Fruit fly (Drosophila melanogaster) whole organism: ENCODE results near the gene Lcp65Af.
"Not testable (repeated sequence)": the region's sequence is repeated elsewhere in the genome, so short reads cannot be mapped to it uniquely, and the experiment has no call there.

Experiments used
- CG8478 ChIP-seq: fragments of >200 bp; optimal IDR thresholded peaks from 2 replicates; lab custom pipeline; 2018; ENCODE audit warnings: inconsistent platforms
- Dll ChIP-seq: fragments of >200 bp; optimal IDR thresholded peaks from 2 replicates; lab custom pipeline; 2017
- EcR ChIP-seq, 2 experiments: fragments of >200 bp; optimal IDR thresholded peaks; 2 replicates each; lab custom pipeline; 2017; ENCODE audit warnings: missing biosample characterization in 2 of 2, missing genetic modification characterization in 2 of 2, missing genetic modification reagents in 2 of 2
- pan ChIP-seq: fragments of >200 bp; optimal IDR thresholded peaks from 2 replicates; lab custom pipeline; 2017
- psq ChIP-seq: fragments of >200 bp; optimal IDR thresholded peaks from 2 replicates; lab custom pipeline; 2017
- usp ChIP-seq: fragments of >200 bp; optimal IDR thresholded peaks from 2 replicates; lab custom pipeline; 2017; ENCODE audit warnings: missing biosample characterization, missing genetic modification characterization, mixed read lengths

Gene Lcp65Af

DNA sequence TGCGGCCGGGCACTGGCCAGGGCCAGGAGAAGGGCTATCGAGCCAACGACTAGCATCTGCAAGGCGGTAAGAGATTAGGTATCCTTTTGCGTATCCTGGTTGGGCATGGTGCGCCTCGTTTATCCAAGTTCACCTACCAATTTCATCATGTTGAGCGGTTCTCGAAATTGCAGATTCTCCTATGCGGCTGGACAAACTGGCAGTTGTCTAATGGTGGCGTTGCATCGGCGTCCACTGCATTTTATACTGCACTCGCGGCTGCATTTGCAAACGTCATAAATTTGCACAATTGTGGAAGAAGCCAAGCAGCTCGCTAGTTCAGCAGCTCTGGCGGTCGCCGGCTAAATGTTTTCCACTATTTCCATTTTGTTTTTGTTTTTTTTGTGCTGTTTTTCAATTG lies 15.9 kb upstream of the Lcp65Af start, which contains the start of gene Acp65Aa:
TSS of gene Acp65Aa (minus strand) at position 215 of the 400 bp plus-strand sequence.
- TF ChIP-seq EcR (GFP tag; optimal IDR thresholded peaks at IDR 0.05; lab: Kevin White, UChicago) (no peak), Dll (lab: Kevin White, UChicago) (no peak), usp (GFP tag; lab: Kevin White, UChicago) (no peak), psq (lab: Kevin White, UChicago) (no peak), pan (no peak), CG8478 (lab: Kevin White, UChicago) (no peak)

- not testable (repeated sequence) for TF ChIP-seq usp (GFP tag; lab: Kevin White, UChicago); psq (lab: Kevin White, UChicago); CG8478 (lab: Kevin White, UChicago)
These were observed 14.3 kb upstream of the Lcp65Af start, which contains the start of the genes Cpr65Ax2 and Lcp65Aa for dm6 chr3L:6150757-6151354. Gene Cpr65Ax2, minus strand, starts transcription at chr3L:6150857. Gene Lcp65Aa, plus strand, starts transcription at chr3L:6151304.

DNA sequence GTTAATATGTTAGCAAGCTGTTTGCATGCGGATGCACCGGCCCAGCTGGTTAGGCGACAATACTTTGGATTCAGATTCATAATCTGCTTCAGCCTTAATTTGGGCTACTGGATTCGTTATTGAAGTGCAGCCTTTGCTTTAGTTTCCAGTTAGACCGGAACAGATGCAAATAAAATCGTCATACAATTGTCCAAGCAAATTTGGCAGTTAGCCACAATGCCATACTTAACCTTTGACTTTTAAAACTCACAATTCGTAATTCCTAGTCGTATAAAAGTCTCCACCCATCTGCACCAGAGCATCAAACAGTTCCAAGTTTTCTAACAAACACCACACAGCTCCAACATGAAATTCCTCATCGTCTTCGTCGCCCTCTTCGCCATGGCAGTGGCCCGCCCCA lies 12.7 kb upstream of the Lcp65Af start, which contains the start of gene Lcp65Ab1:
TSS of gene Lcp65Ab1 (plus strand) at position 301 of the 400 bp plus-strand sequence.
- not testable (repeated sequence) for TF ChIP-seq usp (GFP tag; lab: Kevin White, UChicago); Dll (lab: Kevin White, UChicago); EcR (GFP tag; optimal IDR thresholded peaks at IDR 0.05; lab: Kevin White, UChicago)

DNA sequence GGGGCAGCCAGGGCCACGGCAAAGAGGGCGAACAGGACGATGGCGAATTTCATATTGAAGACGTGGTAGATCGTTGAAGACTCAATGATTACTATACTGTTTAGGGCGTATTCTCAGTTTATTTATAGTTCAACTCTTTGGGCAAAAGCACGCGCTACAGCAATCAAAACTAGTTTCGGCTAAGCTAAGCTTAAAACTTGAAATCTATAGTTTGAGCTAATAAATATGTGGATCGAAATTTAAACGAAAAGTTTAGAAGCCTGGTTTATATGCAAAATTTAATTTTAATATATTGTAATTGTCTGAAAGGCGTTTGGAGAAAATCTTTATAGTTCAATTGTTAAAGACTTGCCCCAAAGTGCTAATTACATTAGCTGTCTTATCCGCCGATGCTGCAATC lies 11.3 kb upstream of the Lcp65Af start, which contains the start of gene Cpr65Ax1:
TSS of gene Cpr65Ax1 (minus strand) at position 101 of the 400 bp plus-strand sequence.
- not testable (repeated sequence) for TF ChIP-seq EcR (GFP tag; optimal IDR thresholded peaks at IDR 0.05; lab: Kevin White, UChicago); CG8478 (lab: Kevin White, UChicago); pan

DNA sequence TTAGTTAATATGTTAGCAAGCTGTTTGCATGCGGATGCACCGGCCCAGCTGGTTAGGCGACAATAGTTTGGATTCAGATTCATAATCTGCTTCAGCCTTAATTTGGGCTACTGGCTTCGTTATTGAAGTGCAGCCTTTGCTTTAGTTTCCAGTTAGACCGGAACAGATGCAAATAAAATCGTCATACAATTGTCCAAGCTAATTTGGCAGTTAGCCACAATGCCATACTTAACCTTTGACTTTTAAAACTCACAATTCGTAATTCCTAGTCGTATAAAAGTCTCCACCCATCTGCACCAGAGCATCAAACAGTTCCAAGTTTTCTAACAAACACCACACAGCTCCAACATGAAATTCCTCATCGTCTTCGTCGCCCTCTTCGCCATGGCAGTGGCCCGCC lies 9.8 kb upstream of the Lcp65Af start, which contains the start of gene Lcp65Ab2:
TSS of gene Lcp65Ab2 (plus strand) at position 301 of the 400 bp plus-strand sequence.
- TF ChIP-seq pan; EcR (GFP tag; optimal IDR thresholded peaks at IDR 0.05; lab: Kevin White, UChicago); CG8478 (lab: Kevin White, UChicago): not testable (repeated sequence)

DNA sequence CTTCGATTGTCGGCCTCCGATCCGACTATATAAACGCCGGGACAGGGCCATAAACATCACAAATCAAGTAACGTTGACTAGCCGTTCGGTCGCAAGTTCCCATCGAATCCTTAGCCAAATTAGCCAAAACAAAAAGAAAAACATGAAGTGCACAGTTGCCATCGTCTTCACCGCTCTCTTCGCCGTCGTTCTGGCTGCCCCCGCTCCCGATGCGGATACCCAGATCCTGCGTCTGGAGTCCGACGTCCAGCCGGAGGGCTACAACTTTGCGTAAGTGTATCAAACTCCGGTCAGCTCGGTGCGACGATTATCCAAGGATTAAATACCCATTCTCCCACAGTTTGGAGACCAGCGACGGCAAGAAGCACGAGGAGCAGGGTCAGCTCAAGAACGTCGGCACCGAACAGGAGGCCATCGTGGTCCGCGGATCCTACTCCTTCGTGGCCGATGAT lies 8.2 kb upstream of the Lcp65Af start, which contains the start of gene Lcp65Ac:
TSS of gene Lcp65Ac (plus strand) at position 51 of the 452 bp plus-strand sequence.
- no peak for TF ChIP-seq psq (lab: Kevin White, UChicago)
- TF ChIP-seq pan = no peak
- no peak for TF ChIP-seq CG8478 (lab: Kevin White, UChicago)
- TF ChIP-seq EcR (GFP tag; optimal IDR thresholded peaks at IDR 0.05; lab: Kevin White, UChicago) = no peak
- TF ChIP-seq usp (GFP tag; lab: Kevin White, UChicago) = no peak
- no peak for TF ChIP-seq Dll (lab: Kevin White, UChicago)

dm6 chr3L:6143188-6143755 lies 6.7 kb upstream of the Lcp65Af start, which contains the start of gene Lcp65Ad:
Gene Lcp65Ad, plus strand, starts transcription at chr3L:6143395.
- TF ChIP-seq Dll (lab: Kevin White, UChicago) (peak; percentile 37), pan (no peak), usp (GFP tag; lab: Kevin White, UChicago) (no peak), psq (lab: Kevin White, UChicago) (no peak)

dm6 chr3L:6142313-6142712 lies 5.7 kb upstream of the Lcp65Af start, which contains the start of gene Cpr65Aw:
Gene Cpr65Aw, minus strand, starts transcription at chr3L:6142413.
- TF ChIP-seq CG8478 (lab: Kevin White, UChicago) (no peak), psq (lab: Kevin White, UChicago) (no peak), usp (GFP tag; lab: Kevin White, UChicago) (no peak)

- TF ChIP-seq pan (no peak), EcR (GFP tag; optimal IDR thresholded peaks at IDR 0.05; lab: Kevin White, UChicago) (no peak), psq (lab: Kevin White, UChicago) (no peak)
These were observed 4.9 kb upstream of the Lcp65Af start for dm6 chr3L:6141538-6141937.

dm6 chr3L:6140771-6141472 lies 4.3 kb upstream of the Lcp65Af start:
- TF ChIP-seq psq (lab: Kevin White, UChicago) = no peak
- TF ChIP-seq Dll (lab: Kevin White, UChicago) = no peak
- no peak for TF ChIP-seq pan
- TF ChIP-seq EcR (GFP tag; optimal IDR thresholded peaks at IDR 0.05; lab: Kevin White, UChicago) = no peak
- no peak for TF ChIP-seq CG8478 (lab: Kevin White, UChicago)
- TF ChIP-seq usp (GFP tag; lab: Kevin White, UChicago) = no peak

- no peak for TF ChIP-seq usp (GFP tag; lab: Kevin White, UChicago)
- no peak for TF ChIP-seq pan
- no peak for TF ChIP-seq Dll (lab: Kevin White, UChicago)
- TF ChIP-seq CG8478 (lab: Kevin White, UChicago) = no peak
- no peak for TF ChIP-seq EcR (GFP tag; optimal IDR thresholded peaks at IDR 0.05; lab: Kevin White, UChicago)
- TF ChIP-seq psq (lab: Kevin White, UChicago) = no peak
These were observed 3.5 kb upstream of the Lcp65Af start, which contains the start of gene Cpr65Av for dm6 chr3L:6139924-6140574. Gene Cpr65Av, minus strand, starts transcription at chr3L:6139974.
